Worm (Caenorhabditis elegans) whole organism, young adult: ENCODE results near the gene sel-9.

Source experiments
- B0019.2 ChIP-seq: fragments of 200-800 bp; sonication (Bioruptor generic); conservative IDR thresholded peaks from 2 replicates; pipeline ENCODE4 v1.3.6; 2022; ENCODE audit warnings: missing genetic modification reagents, missing genetic modification characterization, missing compliant biosample characterization
- B0336.3 ChIP-seq: fragments of 200-800 bp; sonication (Bioruptor generic); IDR thresholded peaks from 2 replicates; pipeline ENCODE4 v1.3.6; 2022; ENCODE audit warnings: missing genetic modification characterization, missing compliant biosample characterization
- C17E4.6 ChIP-seq: fragments of 200-800 bp; sonication (Bioruptor generic); IDR thresholded peaks from 2 replicates; pipeline ENCODE4 v1.3.6; 2022; ENCODE audit warnings: missing genetic modification reagents, missing genetic modification characterization, missing compliant biosample characterization
- F10E7.11 ChIP-seq: sonication (generic microtip); optimal IDR thresholded peaks from 2 replicates; lab custom pipeline; 2017; ENCODE audit warnings: mild to moderate bottlenecking, missing genetic modification characterization, moderate library complexity, missing compliant biosample characterization
- F33H1.4 ChIP-seq: fragments of 200-800 bp; sonication (Bioruptor generic); IDR thresholded peaks from 2 replicates; pipeline ENCODE4 v1.3.6; 2022; ENCODE audit warnings: missing genetic modification reagents, missing genetic modification characterization, missing compliant biosample characterization
- F52B5.7 ChIP-seq: sonication (generic microtip); optimal IDR thresholded peaks from 2 replicates; lab custom pipeline; 2016; ENCODE audit warnings: mild to moderate bottlenecking, missing genetic modification characterization, missing compliant biosample characterization
- K11D2.4 ChIP-seq: fragments of 200-800 bp; sonication (Bioruptor generic); IDR thresholded peaks from 2 replicates; pipeline ENCODE4 v1.3.6; 2022; ENCODE audit warnings: missing genetic modification reagents, missing genetic modification characterization, missing compliant biosample characterization
- T07F8.4 ChIP-seq: sonication (generic microtip); optimal IDR thresholded peaks from 2 replicates; lab custom pipeline; 2016; ENCODE audit warnings: mild to moderate bottlenecking, missing genetic modification characterization, moderate library complexity, missing compliant biosample characterization
- Y53F4B.3 ChIP-seq: fragments of 200-800 bp; sonication (Bioruptor generic); IDR thresholded peaks from 2 replicates; pipeline ENCODE4 v1.3.6; 2022; ENCODE audit warnings: missing genetic modification reagents, missing genetic modification characterization, missing compliant biosample characterization
- Y53G8AR.9 ChIP-seq: fragments of 200-800 bp; sonication (Bioruptor generic); conservative IDR thresholded peaks from 2 replicates; pipeline ENCODE4 v1.3.6; 2022; ENCODE audit warnings: missing genetic modification reagents, missing genetic modification characterization, missing compliant biosample characterization
- ama-1 ChIP-seq, 3 experiments: fragments of 150-350 bp in 1 of 3; sonication (generic microtip) in 2 of 3; optimal IDR thresholded peaks; 2 replicates each; lab custom pipeline; 2014 to 2018; ENCODE audit warnings: missing biosample characterization in 2 of 3, missing genetic modification characterization in 2 of 3, missing genetic modification reagents in 2 of 3
- atf-7 ChIP-seq: sonication (generic microtip); optimal IDR thresholded peaks from 2 replicates; lab custom pipeline; 2017; ENCODE audit warnings: mild to moderate bottlenecking, missing genetic modification characterization, missing compliant biosample characterization
- cebp-1 ChIP-seq, 2 experiments: fragments of 200-800 bp in 1 of 2; sonication (Bioruptor generic) in 1 of 2; sonication (generic microtip) in 1 of 2; IDR thresholded peaks in 1 of 2; optimal IDR thresholded peaks in 1 of 2; 2 replicates each; pipeline versions ENCODE4 v1.3.6 to Lab custom; 2017 to 2022; ENCODE audit warnings: missing compliant biosample characterization in 2 of 2, missing genetic modification characterization in 2 of 2, mild to moderate bottlenecking in 1 of 2, missing genetic modification reagents in 1 of 2, moderate library complexity in 1 of 2
- cebp-2 ChIP-seq: fragments of 200-800 bp; sonication (Bioruptor generic); IDR thresholded peaks from 2 replicates; pipeline ENCODE4 v1.3.6; 2022; ENCODE audit warnings: missing genetic modification characterization, missing compliant biosample characterization
- die-1 ChIP-seq: sonication (generic microtip); optimal IDR thresholded peaks from 2 replicates; lab custom pipeline; 2016; ENCODE audit warnings: missing genotype, mild to moderate bottlenecking, missing genetic modification characterization, missing compliant biosample characterization
- egl-44 ChIP-seq: fragments of 200-800 bp; sonication (Bioruptor generic); IDR thresholded peaks from 2 replicates; pipeline ENCODE4 v1.3.6; 2022; ENCODE audit warnings: missing genetic modification reagents, missing genetic modification characterization, missing compliant biosample characterization
- egrh-3 ChIP-seq: fragments of 200-800 bp; sonication (Bioruptor generic); IDR thresholded peaks from 2 replicates; pipeline ENCODE4 v1.3.6; 2022; ENCODE audit warnings: missing genetic modification reagents, missing genetic modification characterization, missing compliant biosample characterization
- gei-17 ChIP-seq: fragments of 200-800 bp; sonication (Bioruptor generic); optimal IDR thresholded peaks from 2 replicates; lab custom pipeline; 2018; ENCODE audit warnings: mild to moderate bottlenecking, missing genetic modification characterization, missing compliant biosample characterization
- him-1 ChIP-seq: sonication (generic microtip); optimal IDR thresholded peaks from 2 replicates; lab custom pipeline; 2016; ENCODE audit warnings: missing genotype, missing genetic modification reagents, missing genetic modification characterization, missing compliant biosample characterization
- hlh-26 ChIP-seq: fragments of 200-800 bp; sonication (Bioruptor generic); conservative IDR thresholded peaks from 2 replicates; pipeline ENCODE4 v1.3.6; 2022; ENCODE audit warnings: missing genetic modification reagents, missing genetic modification characterization, missing compliant biosample characterization
- hmg-1.2 ChIP-seq: fragments of 200-800 bp; sonication (Bioruptor generic); IDR thresholded peaks from 2 replicates; pipeline ENCODE4 v1.3.6; 2022; ENCODE audit warnings: missing genetic modification reagents, missing genetic modification characterization, missing compliant biosample characterization
- lir-1 ChIP-seq: fragments of 200-800 bp; sonication (Bioruptor generic); conservative IDR thresholded peaks from 2 replicates; pipeline ENCODE4 v1.3.6; 2022; ENCODE audit warnings: missing genetic modification reagents, missing genetic modification characterization, missing compliant biosample characterization
- lsl-1 ChIP-seq: fragments of 200-800 bp; sonication (Bioruptor generic); optimal IDR thresholded peaks from 2 replicates; lab custom pipeline; 2018; ENCODE audit warnings: mild to moderate bottlenecking, missing genetic modification characterization, moderate library complexity, missing compliant biosample characterization
- lsy-27 ChIP-seq: sonication (generic microtip); optimal IDR thresholded peaks from 2 replicates; lab custom pipeline; 2017; ENCODE audit warnings: missing genetic modification characterization, mild to moderate bottlenecking, missing compliant biosample characterization, antibody characterized with exemption, missing genotype, borderline replicate concordance; ENCODE audit not compliant: insufficient read depth
- madf-10 ChIP-seq: sonication (generic microtip); optimal IDR thresholded peaks from 2 replicates; lab custom pipeline; 2016; ENCODE audit warnings: mild to moderate bottlenecking, missing genetic modification characterization, missing compliant biosample characterization
- madf-8 ChIP-seq: fragments of 200-800 bp; sonication (Bioruptor generic); conservative IDR thresholded peaks from 2 replicates; pipeline ENCODE4 v1.3.6; 2022; ENCODE audit warnings: missing genetic modification reagents, missing genetic modification characterization, missing compliant biosample characterization
- mes-4 ChIP-seq: sonication (generic microtip); optimal IDR thresholded peaks from 2 replicates; lab custom pipeline; 2016; ENCODE audit warnings: missing genotype, missing genetic modification characterization, missing compliant biosample characterization
- mxl-1 ChIP-seq: sonication (generic microtip); optimal IDR thresholded peaks from 2 replicates; lab custom pipeline; 2016; ENCODE audit warnings: missing genetic modification characterization, missing compliant biosample characterization
- nfya-1 ChIP-seq: sonication (generic microtip); optimal IDR thresholded peaks from 2 replicates; lab custom pipeline; 2017; ENCODE audit warnings: antibody characterized with exemption, missing compliant biosample characterization, missing genetic modification characterization, borderline replicate concordance; ENCODE audit not compliant: insufficient read depth
- nhr-120 ChIP-seq: fragments of 200-800 bp; sonication (Bioruptor generic); IDR thresholded peaks from 2 replicates; pipeline ENCODE4 v1.3.6; 2022; ENCODE audit warnings: missing genetic modification characterization, missing compliant biosample characterization
- nhr-80 ChIP-seq: sonication (generic microtip); optimal IDR thresholded peaks from 2 replicates; lab custom pipeline; 2016; ENCODE audit warnings: missing genetic modification characterization, missing compliant biosample characterization
- pha-4 ChIP-seq: fragments of 150-350 bp; sonication (generic microtip); optimal IDR thresholded peaks from 2 replicates; lab custom pipeline; 2014; ENCODE audit warnings: missing biosample characterization, missing genetic modification reagents, missing genetic modification characterization
- sdz-38 ChIP-seq: sonication (generic microtip); optimal IDR thresholded peaks from 2 replicates; lab custom pipeline; 2016; ENCODE audit warnings: missing genotype, missing genetic modification characterization, missing compliant biosample characterization
- sea-2 ChIP-seq: fragments of 200-800 bp; sonication (Bioruptor generic); IDR thresholded peaks from 2 replicates; pipeline ENCODE4 v1.3.6; 2022; ENCODE audit warnings: missing genetic modification characterization, missing compliant biosample characterization
- snpc-4 ChIP-seq, 5 experiments: fragments of 150-350 bp in 1 of 5; sonication (generic microtip) in 4 of 5; optimal IDR thresholded peaks; 2 replicates each; lab custom pipeline; 2014 to 2018; ENCODE audit warnings: missing genetic modification characterization in 5 of 5, missing biosample characterization in 3 of 5, antibody characterized with exemption in 2 of 5, mild to moderate bottlenecking in 2 of 5, missing compliant biosample characterization in 2 of 5, missing genotype in 2 of 5, moderate library complexity in 2 of 5, missing genetic modification reagents in 1 of 5
- sptf-2 ChIP-seq: fragments of 200-800 bp; sonication (Bioruptor generic); optimal IDR thresholded peaks from 2 replicates; lab custom pipeline; 2018; ENCODE audit warnings: mild to moderate bottlenecking, missing genetic modification characterization, missing compliant biosample characterization
- tbx-9 ChIP-seq: sonication (generic microtip); optimal IDR thresholded peaks from 2 replicates; lab custom pipeline; 2016; ENCODE audit warnings: borderline replicate concordance, missing genetic modification characterization, inconsistent platforms, missing compliant biosample characterization
- unc-62 ChIP-seq: fragments of 150-350 bp; optimal IDR thresholded peaks from 2 replicates; lab custom pipeline; 2014; ENCODE audit warnings: missing biosample characterization, missing genetic modification reagents, missing genetic modification characterization
- ztf-22 ChIP-seq: fragments of 200-800 bp; sonication (Bioruptor generic); optimal IDR thresholded peaks from 2 replicates; lab custom pipeline; 2018; ENCODE audit warnings: mild to moderate bottlenecking, missing genetic modification characterization, moderate library complexity, missing compliant biosample characterization
- ztf-3 ChIP-seq: fragments of 200-800 bp; sonication (Bioruptor generic); optimal IDR thresholded peaks from 2 replicates; lab custom pipeline; 2018; ENCODE audit warnings: mild to moderate bottlenecking, missing genetic modification characterization, missing compliant biosample characterization

The sel-9 gene

ce11 chrV:8288125-8288806 is 14.1 kb downstream of the sel-9 start:
- no peak for TF ChIP-seq pha-4 (tag; lab: Kevin White, UChicago)
- TF ChIP-seq cebp-1 (GFP tag; IDR thresholded peaks at IDR 0.05; lab: Robert Waterston, UW), result peak; percentile 81; the same call in 1 of the 2 replicates
- TF ChIP-seq cebp-1 (tag; optimal IDR thresholded peaks at IDR 0.05; lab: Kevin White, UChicago), result peak; percentile 94
- no peak for TF ChIP-seq ztf-22
- peak; percentile 36 for TF ChIP-seq nhr-80 (tag; lab: Kevin White, UChicago)
- TF ChIP-seq mes-4, result no peak
- no peak for TF ChIP-seq sdz-38 (tag; lab: Kevin White, UChicago)
- no peak for TF ChIP-seq Y53F4B.3
- no peak for TF ChIP-seq mxl-1 (tag; lab: Kevin White, UChicago)
- no peak for TF ChIP-seq egl-44 (GFP tag; lab: Robert Waterston, UW)
- TF ChIP-seq cebp-2, result no peak
- no peak for TF ChIP-seq sea-2 (GFP tag; lab: Robert Waterston, UW)
- no peak for TF ChIP-seq K11D2.4 (GFP tag; lab: Robert Waterston, UW)
- TF ChIP-seq snpc-4 (GFP tag; optimal IDR thresholded peaks at IDR 0.05; lab: Kevin White, UChicago), result no peak
- peak in 1 of 4 experiments; percentile 7 for TF ChIP-seq snpc-4 (tag; optimal IDR thresholded peaks at IDR 0.05; lab: Kevin White, UChicago)
- TF ChIP-seq nhr-120, result no peak
- no peak for TF ChIP-seq sptf-2 (GFP tag; lab: Kevin White, UChicago)
- no peak for TF ChIP-seq atf-7
- no peak for TF ChIP-seq madf-8 (GFP tag; lab: Robert Waterston, UW)
- TF ChIP-seq F33H1.4 (GFP tag; lab: Robert Waterston, UW), result no peak
- no peak for TF ChIP-seq egrh-3 (GFP tag; lab: Robert Waterston, UW)
- no peak for TF ChIP-seq unc-62 (GFP tag; lab: Kevin White, UChicago)
- TF ChIP-seq, all 124 proteins: peak for 3

ce11 chrV:8285455-8285854 is 16.9 kb downstream of the sel-9 start:
- TF ChIP-seq him-1 (tag; lab: Kevin White, UChicago) (no peak), die-1 (tag; lab: Kevin White, UChicago) (no peak), F10E7.11 (tag; lab: Kevin White, UChicago) (no peak), lsl-1 (GFP tag; lab: Kevin White, UChicago) (no peak), ztf-3 (no peak), ama-1 (optimal IDR thresholded peaks at IDR 0.05; lab: Kevin White, UChicago) (no peak), ama-1 (GFP tag; optimal IDR thresholded peaks at IDR 0.05; lab: Kevin White, UChicago) (no peak), nhr-80 (tag; lab: Kevin White, UChicago) (peak; percentile 66), lsy-27 (no peak), gei-17 (GFP tag; lab: Kevin White, UChicago) (no peak)

ce11 chrV:8284800-8285199 is 17.6 kb downstream of the sel-9 start, which contains the start of gene slc-17.5:
Gene slc-17.5 (minus strand): TSS chrV:8284900.
- no peak for TF ChIP-seq lsl-1 (GFP tag; lab: Kevin White, UChicago)
- no peak for TF ChIP-seq madf-10 (tag; lab: Kevin White, UChicago)
- TF ChIP-seq F10E7.11 (tag; lab: Kevin White, UChicago), result no peak
- TF ChIP-seq hlh-26, result no peak
- no peak for TF ChIP-seq nfya-1
- TF ChIP-seq T07F8.4 (tag; lab: Kevin White, UChicago), result no peak
- no peak for TF ChIP-seq F52B5.7 (tag; lab: Kevin White, UChicago)
- no peak for TF ChIP-seq hmg-1.2
- no peak for TF ChIP-seq B0336.3 (GFP tag; lab: Robert Waterston, UW)
- no peak for TF ChIP-seq nhr-80 (tag; lab: Kevin White, UChicago)
- TF ChIP-seq Y53G8AR.9, result no peak
- TF ChIP-seq C17E4.6 (GFP tag; lab: Robert Waterston, UW), result no peak
- TF ChIP-seq cebp-1 (GFP tag; IDR thresholded peaks at IDR 0.05; lab: Robert Waterston, UW), result no peak
- TF ChIP-seq cebp-1 (tag; optimal IDR thresholded peaks at IDR 0.05; lab: Kevin White, UChicago), result no peak
- no peak for TF ChIP-seq lir-1 (GFP tag; lab: Robert Waterston, UW)
- TF ChIP-seq B0019.2, result no peak
- no peak for TF ChIP-seq tbx-9
- TF ChIP-seq, all 124 proteins: peak for 0
